Fruit fly (Drosophila melanogaster) ovary, adult (tissue): ENCODE data around the gene Pex7.

Experiments
- CG17801 ChIP-seq: fragments of 200-800 bp; optimal IDR thresholded peaks from 2 replicates; lab custom pipeline; 2019; ENCODE audit warnings: missing biosample characterization, mild to moderate bottlenecking, missing genetic modification characterization, moderate library complexity; ENCODE audit not compliant: partially characterized antibody

Pex7 gene

dm6 chr3L:8640139-8640538 lies 6.8 kb upstream of the Pex7 start, which contains the start of gene Cpr66D:
TSS of gene Cpr66D (plus strand) at chr3L:8640439.
- no peak for TF ChIP-seq CG17801 (GFP tag; lab: Kevin White, UChicago)

- TF ChIP-seq CG17801 (GFP tag; lab: Kevin White, UChicago), result no peak
These were observed 5.9 kb upstream of the Pex7 start for dm6 chr3L:8641049-8641448.

dm6 chr3L:8643810-8644552 lies 3.0 kb upstream of the Pex7 start:
- TF ChIP-seq CG17801 (GFP tag; lab: Kevin White, UChicago), result no peak

- no peak for TF ChIP-seq CG17801 (GFP tag; lab: Kevin White, UChicago)
These were observed 1.9 kb downstream of the Pex7 start, which contains the start of gene Arr2 for dm6 chr3L:8648836-8649235. TSS of gene Arr2 (minus strand) at chr3L:8648936.

- TF ChIP-seq CG17801 (GFP tag; lab: Kevin White, UChicago), result no peak
These were observed 5.1 kb downstream of the Pex7 start for dm6 chr3L:8651876-8652571.

- TF ChIP-seq CG17801 (GFP tag; lab: Kevin White, UChicago), result no peak
These were observed 5.6 kb downstream of the Pex7 start for dm6 chr3L:8652572-8652977.

dm6 chr3L:8653572-8653971 lies 6.6 kb downstream of the Pex7 start:
- TF ChIP-seq CG17801 (GFP tag; lab: Kevin White, UChicago), result no peak

- no peak for TF ChIP-seq CG17801 (GFP tag; lab: Kevin White, UChicago)
These were observed 8.4 kb downstream of the Pex7 start for dm6 chr3L:8655217-8655896.

dm6 chr3L:8656725-8657428 lies 9.9 kb downstream of the Pex7 start:
- TF ChIP-seq CG17801 (GFP tag; lab: Kevin White, UChicago), result no peak

- TF ChIP-seq CG17801 (GFP tag; lab: Kevin White, UChicago), result no peak
These were observed 10.4 kb downstream of the Pex7 start for dm6 chr3L:8657429-8657754.

dm6 chr3L:8657787-8658186 lies 10.8 kb downstream of the Pex7 start:
- TF ChIP-seq CG17801 (GFP tag; lab: Kevin White, UChicago), result no peak

- TF ChIP-seq CG17801 (GFP tag; lab: Kevin White, UChicago), result no peak
These were observed 12.7 kb downstream of the Pex7 start for dm6 chr3L:8659601-8660000.

- no peak for TF ChIP-seq CG17801 (GFP tag; lab: Kevin White, UChicago)
These were observed 13.9 kb downstream of the Pex7 start for dm6 chr3L:8660800-8661199.

dm6 chr3L:8661793-8662669 lies 15.1 kb downstream of the Pex7 start:
- no peak for TF ChIP-seq CG17801 (GFP tag; lab: Kevin White, UChicago)
